Worm (Caenorhabditis elegans) whole organism, midembryonic: ENCODE measurements around the gene fbxa-164.

Source experiments
- T22C8.4 ChIP-seq: fragments of 200-800 bp; sonication (Bioruptor generic); IDR thresholded peaks from 2 replicates; pipeline ENCODE4 v1.3.6; 2022; ENCODE audit warnings: missing genetic modification characterization, missing compliant biosample characterization
- cog-1 ChIP-seq: sonication (generic microtip); optimal IDR thresholded peaks from 2 replicates; lab custom pipeline; 2016; ENCODE audit warnings: missing genetic modification characterization, missing compliant biosample characterization
- flt-1 ChIP-seq: fragments of 200-800 bp; sonication (Bioruptor generic); IDR thresholded peaks from 2 replicates; pipeline ENCODE4 v1.3.6; 2022; ENCODE audit warnings: missing genetic modification characterization, missing compliant biosample characterization
- klf-2 ChIP-seq: fragments of 200-800 bp; sonication (Bioruptor generic); conservative IDR thresholded peaks from 2 replicates; pipeline ENCODE4 v1.3.6; 2022; ENCODE audit warnings: missing genetic modification reagents, missing genetic modification characterization, missing compliant biosample characterization
- med-1 ChIP-seq: sonication (generic microtip); optimal IDR thresholded peaks from 2 replicates; lab custom pipeline; 2017; ENCODE audit warnings: missing genetic modification characterization, mild to moderate bottlenecking, missing compliant biosample characterization, antibody characterized with exemption, missing genetic modification reagents; ENCODE audit not compliant: insufficient read depth
- ref-1 ChIP-seq: fragments of 200-800 bp; sonication (Bioruptor generic); conservative IDR thresholded peaks from 2 replicates; pipeline ENCODE4 v1.3.6; 2022; ENCODE audit warnings: missing genetic modification reagents, missing genetic modification characterization, missing compliant biosample characterization
- tab-1 ChIP-seq: fragments of 200-800 bp; sonication (Bioruptor generic); IDR thresholded peaks from 2 replicates; pipeline ENCODE4 v1.3.6; 2022; ENCODE audit warnings: missing genetic modification characterization, missing compliant biosample characterization
- ztf-23 ChIP-seq: fragments of 200-800 bp; sonication (Bioruptor generic); IDR thresholded peaks from 2 replicates; pipeline ENCODE4 v1.3.6; 2022; ENCODE audit warnings: missing genetic modification reagents, missing genetic modification characterization, missing compliant biosample characterization
- ztf-29 ChIP-seq: fragments of 200-800 bp; sonication (Bioruptor generic); IDR thresholded peaks from 2 replicates; pipeline ENCODE4 v1.3.6; 2022; ENCODE audit warnings: missing genetic modification reagents, missing genetic modification characterization, missing compliant biosample characterization

fbxa-164 gene

ce11 chrII:1621795-1622194 is 7.9 kb upstream of the fbxa-164 start:
- TF ChIP-seq med-1 (GFP tag; lab: Kevin White, UChicago) (no peak), tab-1 (GFP tag; lab: Robert Waterston, UW) (no peak), T22C8.4 (no peak), ref-1 (GFP tag; lab: Robert Waterston, UW) (no peak), ztf-23 (no peak), cog-1 (tag; lab: Kevin White, UChicago) (no peak), flt-1 (GFP tag; lab: Robert Waterston, UW) (no peak), ztf-29 (GFP tag; lab: Robert Waterston, UW) (no peak)

ce11 chrII:1621180-1621579 is 7.3 kb upstream of the fbxa-164 start, which contains the start of gene fbxa-158:
TSS of gene fbxa-158 (minus strand) at chrII:1621280.
- TF ChIP-seq med-1 (GFP tag; lab: Kevin White, UChicago) = no peak
- TF ChIP-seq flt-1 (GFP tag; lab: Robert Waterston, UW) = no peak
- no peak for TF ChIP-seq ztf-29 (GFP tag; lab: Robert Waterston, UW)
- TF ChIP-seq tab-1 (GFP tag; lab: Robert Waterston, UW) = no peak

- no peak for TF ChIP-seq ref-1 (GFP tag; lab: Robert Waterston, UW)
- TF ChIP-seq flt-1 (GFP tag; lab: Robert Waterston, UW) = no peak
- TF ChIP-seq med-1 (GFP tag; lab: Kevin White, UChicago) = no peak
- TF ChIP-seq ztf-29 (GFP tag; lab: Robert Waterston, UW) = no peak
- no peak for TF ChIP-seq ztf-23
- no peak for TF ChIP-seq klf-2 (GFP tag; lab: Robert Waterston, UW)
- no peak for TF ChIP-seq tab-1 (GFP tag; lab: Robert Waterston, UW)
- no peak for TF ChIP-seq T22C8.4
- no peak for TF ChIP-seq cog-1 (tag; lab: Kevin White, UChicago)
Observed at ce11 chrII:1618948-1619347, 5.1 kb upstream of the fbxa-164 start, which contains the start of gene fbxa-166. TSS of gene fbxa-166 (minus strand) at chrII:1619048.

ce11 chrII:1616382-1616781 is 2.5 kb upstream of the fbxa-164 start, which contains the start of gene fbxa-165:
TSS of gene fbxa-165 (minus strand) at chrII:1616482.
- no peak for TF ChIP-seq ref-1 (GFP tag; lab: Robert Waterston, UW)
- TF ChIP-seq T22C8.4 = no peak
- no peak for TF ChIP-seq klf-2 (GFP tag; lab: Robert Waterston, UW)
- TF ChIP-seq cog-1 (tag; lab: Kevin White, UChicago) = no peak
- TF ChIP-seq flt-1 (GFP tag; lab: Robert Waterston, UW) = no peak
- TF ChIP-seq ztf-23 = no peak
- TF ChIP-seq tab-1 (GFP tag; lab: Robert Waterston, UW) = no peak
- no peak for TF ChIP-seq med-1 (GFP tag; lab: Kevin White, UChicago)
- no peak for TF ChIP-seq ztf-29 (GFP tag; lab: Robert Waterston, UW)

- TF ChIP-seq med-1 (GFP tag; lab: Kevin White, UChicago) (no peak), ztf-23 (no peak), tab-1 (GFP tag; lab: Robert Waterston, UW) (no peak), klf-2 (GFP tag; lab: Robert Waterston, UW) (no peak), flt-1 (GFP tag; lab: Robert Waterston, UW) (no peak), ref-1 (GFP tag; lab: Robert Waterston, UW) (no peak), T22C8.4 (no peak), cog-1 (tag; lab: Kevin White, UChicago) (no peak), ztf-29 (GFP tag; lab: Robert Waterston, UW) (no peak)
Observed at ce11 chrII:1610630-1611029, 3.2 kb downstream of the fbxa-164 start, which contains the start of gene fbxa-163. TSS of gene fbxa-163 (minus strand) at chrII:1610730.

- no peak for TF ChIP-seq ztf-29 (GFP tag; lab: Robert Waterston, UW)
- no peak for TF ChIP-seq T22C8.4
- no peak for TF ChIP-seq flt-1 (GFP tag; lab: Robert Waterston, UW)
Observed at ce11 chrII:1608915-1609314, 5.0 kb downstream of the fbxa-164 start.

ce11 chrII:1607575-1607974 is 6.3 kb downstream of the fbxa-164 start:
- no peak for TF ChIP-seq tab-1 (GFP tag; lab: Robert Waterston, UW)
- no peak for TF ChIP-seq klf-2 (GFP tag; lab: Robert Waterston, UW)
- TF ChIP-seq ref-1 (GFP tag; lab: Robert Waterston, UW) = no peak
- TF ChIP-seq ztf-29 (GFP tag; lab: Robert Waterston, UW) = no peak

ce11 chrII:1606079-1606478 is 7.8 kb downstream of the fbxa-164 start, which contains the start of gene bath-33:
TSS of gene bath-33 (minus strand) at chrII:1606179.
- no peak for TF ChIP-seq flt-1 (GFP tag; lab: Robert Waterston, UW)

ce11 chrII:1605010-1605409 is 8.9 kb downstream of the fbxa-164 start:
- no peak for TF ChIP-seq tab-1 (GFP tag; lab: Robert Waterston, UW)
- no peak for TF ChIP-seq T22C8.4
- no peak for TF ChIP-seq klf-2 (GFP tag; lab: Robert Waterston, UW)
- TF ChIP-seq ztf-29 (GFP tag; lab: Robert Waterston, UW) = no peak
- no peak for TF ChIP-seq ztf-23
- no peak for TF ChIP-seq flt-1 (GFP tag; lab: Robert Waterston, UW)
- TF ChIP-seq cog-1 (tag; lab: Kevin White, UChicago) = no peak
- TF ChIP-seq med-1 (GFP tag; lab: Kevin White, UChicago) = no peak

ce11 chrII:1603049-1603448 is 10.8 kb downstream of the fbxa-164 start:
- TF ChIP-seq med-1 (GFP tag; lab: Kevin White, UChicago) = no peak
- TF ChIP-seq ztf-29 (GFP tag; lab: Robert Waterston, UW) = no peak
- no peak for TF ChIP-seq ztf-23
- TF ChIP-seq klf-2 (GFP tag; lab: Robert Waterston, UW) = no peak
- TF ChIP-seq flt-1 (GFP tag; lab: Robert Waterston, UW) = no peak
- no peak for TF ChIP-seq ref-1 (GFP tag; lab: Robert Waterston, UW)
- no peak for TF ChIP-seq T22C8.4
- TF ChIP-seq tab-1 (GFP tag; lab: Robert Waterston, UW) = no peak
- TF ChIP-seq cog-1 (tag; lab: Kevin White, UChicago) = no peak
